Fruit fly (Drosophila melanogaster): Measurements from ENCODE around the gene Mlc1.

DNA sequence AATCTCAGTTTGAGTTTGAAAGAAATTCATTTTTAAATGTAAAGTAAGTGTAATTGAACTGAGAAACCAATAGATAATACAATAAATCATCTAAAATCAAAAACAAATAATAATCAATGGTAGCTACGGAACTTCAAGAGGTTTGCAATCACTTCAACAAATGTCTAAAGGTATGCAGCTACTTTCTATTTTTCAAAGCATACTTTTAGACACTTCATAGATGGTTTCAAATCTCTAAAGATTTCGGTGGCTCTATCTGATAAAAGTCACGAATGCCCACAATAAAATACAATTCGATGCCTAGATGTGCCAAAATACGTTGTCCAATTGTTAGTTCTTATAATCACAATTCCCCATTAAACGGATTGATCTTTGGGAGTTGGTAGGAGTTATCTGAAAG is 16.9 kb downstream of the Mlc1 start:
- TF ChIP-seq sv (GFP tag; optimal IDR thresholded peaks at IDR 0.05) = no peak
- no peak for TF ChIP-seq pan (optimal IDR thresholded peaks at IDR 0.05)
- TF ChIP-seq psq (GFP tag; optimal IDR thresholded peaks at IDR 0.05) = no peak

Measured in whole organism, wandering third instar larva.